Worm (Caenorhabditis elegans) whole organism, late embryonic: ENCODE data around the gene krr-1.

Experiments used
- K02D7.2 ChIP-seq: sonication (generic microtip); optimal IDR thresholded peaks from 2 replicates; lab custom pipeline; 2017; ENCODE audit warnings: mild to moderate bottlenecking, missing genetic modification characterization, missing compliant biosample characterization
- ceh-9 ChIP-seq: sonication (generic microtip); optimal IDR thresholded peaks from 2 replicates; lab custom pipeline; 2016; ENCODE audit warnings: mild to moderate bottlenecking, missing genetic modification characterization, inconsistent platforms, missing compliant biosample characterization
- hlh-8 ChIP-seq: sonication (generic microtip); optimal IDR thresholded peaks from 2 replicates; lab custom pipeline; 2016; ENCODE audit warnings: missing genotype, missing genetic modification characterization, missing compliant biosample characterization
- mec-3 ChIP-seq: sonication (generic microtip); optimal IDR thresholded peaks from 2 replicates; lab custom pipeline; 2016; ENCODE audit warnings: borderline replicate concordance, missing genetic modification characterization, missing compliant biosample characterization
- nfya-1 ChIP-seq: sonication (generic microtip); optimal IDR thresholded peaks from 2 replicates; lab custom pipeline; 2017; ENCODE audit warnings: missing genetic modification characterization, mild to moderate bottlenecking, missing compliant biosample characterization, antibody characterized with exemption, moderate library complexity
- nhr-11 ChIP-seq: fragments of 150-350 bp; optimal IDR thresholded peaks from 2 replicates; lab custom pipeline; 2014; ENCODE audit warnings: missing biosample characterization, missing genetic modification characterization
- pag-3 ChIP-seq: sonication (generic microtip); optimal IDR thresholded peaks from 2 replicates; lab custom pipeline; 2016; ENCODE audit warnings: missing compliant biosample characterization, missing genetic modification characterization, borderline replicate concordance
- pha-4 ChIP-seq: fragments of 150-350 bp; optimal IDR thresholded peaks from 2 replicates; lab custom pipeline; 2018; ENCODE audit warnings: missing biosample characterization, missing genetic modification reagents, missing genetic modification characterization
- rnt-1 ChIP-seq: sonication (generic microtip); optimal IDR thresholded peaks from 2 replicates; lab custom pipeline; 2016; ENCODE audit warnings: missing genetic modification characterization, missing compliant biosample characterization
- tbx-2 ChIP-seq: sonication (generic microtip); optimal IDR thresholded peaks from 2 replicates; lab custom pipeline; 2016; ENCODE audit warnings: missing genetic modification characterization, missing compliant biosample characterization
- ztf-16 ChIP-seq: sonication (generic microtip); optimal IDR thresholded peaks from 2 replicates; lab custom pipeline; 2017; ENCODE audit warnings: missing genetic modification characterization, missing compliant biosample characterization

- TF ChIP-seq pag-3 (tag; lab: Kevin White, UChicago) (no peak), mec-3 (no peak), pha-4 (tag; lab: Kevin White, UChicago) (no peak), nhr-11 (tag; lab: Kevin White, UChicago) (no peak), K02D7.2 (tag; lab: Kevin White, UChicago) (no peak), nfya-1 (no peak), rnt-1 (tag; lab: Kevin White, UChicago) (no peak), tbx-2 (tag; lab: Kevin White, UChicago) (no peak), hlh-8 (tag; lab: Kevin White, UChicago) (no peak), ceh-9 (no peak), ztf-16 (tag; lab: Kevin White, UChicago) (no peak)
Observed at ce11 chrV:7236694-7237093, 5.7 kb downstream of the krr-1 start.
